2 worm cellular contexts compared by ENCODE assay signal in genomic region chrIII:4435262-4435661, ce11.
TF ChIP-seq lines count a peak whose summit lies in the region.

No protein-coding gene starts in this region.

TF ChIP-seq in whole organism, L4 larva, 104 proteins besides CTCF, POLR2A, EP300 and RAD21:
- TF ChIP-seq dmd-9 (GFP tag; IDR thresholded peaks at IDR 0.05; lab: Robert Waterston, UW) (peak; percentile 63; the same call in 1 of the 2 replicates), dmd-8 (GFP tag; IDR thresholded peaks at IDR 0.05; lab: Robert Waterston, UW) (peak; percentile 34; the same call in 1 of the 2 replicates), pha-4 (GFP tag; IDR thresholded peaks at IDR 0.05; lab: Robert Waterston, UW) (no peak), pha-4 (tag; optimal IDR thresholded peaks at IDR 0.05; lab: Kevin White, UChicago) (no peak), aha-1 (tag; lab: Kevin White, UChicago) (peak; percentile 82)

TF ChIP-seq in whole organism, young adult, 124 proteins besides CTCF, POLR2A, EP300 and RAD21:
- TF ChIP-seq ceh-58 (GFP tag; IDR thresholded peaks at IDR 0.05; lab: Robert Waterston, UW) = 0 out of 2 replicates have a peak, but pooled peaks have one; percentile 59
- TF ChIP-seq snpc-4 (GFP tag; optimal IDR thresholded peaks at IDR 0.05; lab: Kevin White, UChicago) = no peak
- no peak for TF ChIP-seq snpc-4 (tag; optimal IDR thresholded peaks at IDR 0.05; lab: Kevin White, UChicago)
- peak; percentile 81; the same call in 1 of the 2 replicates for TF ChIP-seq aptf-3 (GFP tag; IDR thresholded peaks at IDR 0.05; lab: Robert Waterston, UW)
- TF ChIP-seq ccch-3 (GFP tag; optimal IDR thresholded peaks at IDR 0.05; lab: Kevin White, UChicago) = no peak
- 0 out of 2 replicates have a peak, but pooled peaks have one; percentile 75 for TF ChIP-seq F37B4.10 (GFP tag; IDR thresholded peaks at IDR 0.05; lab: Robert Waterston, UW)
- 0 out of 2 replicates have a peak, but pooled peaks have one; percentile 18 for TF ChIP-seq nfya-2 (GFP tag; IDR thresholded peaks at IDR 0.05; lab: Robert Waterston, UW)
- no peak for TF ChIP-seq B0261.1 (tag; optimal IDR thresholded peaks at IDR 0.05; lab: Kevin White, UChicago)
- TF ChIP-seq cebp-1 (GFP tag; IDR thresholded peaks at IDR 0.05; lab: Robert Waterston, UW) = no peak
- no peak for TF ChIP-seq cebp-1 (tag; optimal IDR thresholded peaks at IDR 0.05; lab: Kevin White, UChicago)
- TF ChIP-seq akir-1 (GFP tag; optimal IDR thresholded peaks at IDR 0.05; lab: Kevin White, UChicago) = no peak
